Worm (Caenorhabditis elegans) whole organism, early embryonic: ENCODE data around the gene fut-8.

Source experiments
- B0310.2 ChIP-seq: sonication (generic microtip); optimal IDR thresholded peaks from 2 replicates; lab custom pipeline; 2016; ENCODE audit warnings: mild to moderate bottlenecking, missing genetic modification characterization, missing compliant biosample characterization
- F13C5.2 ChIP-seq: sonication (generic microtip); optimal IDR thresholded peaks from 2 replicates; lab custom pipeline; 2017; ENCODE audit warnings: mild to moderate bottlenecking, missing genetic modification characterization, inconsistent platforms, missing compliant biosample characterization
- aly-1 ChIP-seq: sonication (generic microtip); optimal IDR thresholded peaks from 2 replicates; lab custom pipeline; 2016; ENCODE audit warnings: missing genetic modification characterization, missing compliant biosample characterization
- ama-1 ChIP-seq: fragments of 150-350 bp; optimal IDR thresholded peaks from 2 replicates; lab custom pipeline; 2014
- ceh-13 ChIP-seq: fragments of 200-800 bp; sonication (Bioruptor generic); optimal IDR thresholded peaks from 2 replicates; lab custom pipeline; 2018; ENCODE audit warnings: mild to moderate bottlenecking, missing genetic modification characterization, missing compliant biosample characterization
- ceh-36 ChIP-seq: sonication (generic microtip); optimal IDR thresholded peaks from 2 replicates; lab custom pipeline; 2016; ENCODE audit warnings: missing genetic modification characterization, inconsistent platforms, missing compliant biosample characterization
- ets-7 ChIP-seq: sonication (generic microtip); optimal IDR thresholded peaks from 2 replicates; lab custom pipeline; 2016; ENCODE audit warnings: missing genotype, missing genetic modification characterization, missing compliant biosample characterization
- flt-1 ChIP-seq: fragments of 200-800 bp; sonication (Bioruptor generic); IDR thresholded peaks from 2 replicates; pipeline ENCODE4 v1.3.6; 2022; ENCODE audit warnings: missing genetic modification characterization, missing compliant biosample characterization
- hmbx-1 ChIP-seq: sonication (generic microtip); optimal IDR thresholded peaks from 2 replicates; lab custom pipeline; 2016; ENCODE audit warnings: mild to moderate bottlenecking, missing genetic modification characterization, missing compliant biosample characterization
- hnd-1 ChIP-seq: sonication (generic microtip); optimal IDR thresholded peaks from 2 replicates; lab custom pipeline; 2016; ENCODE audit warnings: missing genetic modification characterization, missing compliant biosample characterization
- pes-1 ChIP-seq: fragments of 200-800 bp; sonication (Bioruptor generic); IDR thresholded peaks from 2 replicates; pipeline ENCODE4 v1.3.6; 2022; ENCODE audit warnings: missing genetic modification reagents, missing genetic modification characterization, missing compliant biosample characterization
- scrt-1 ChIP-seq: fragments of 200-800 bp; sonication (Bioruptor generic); IDR thresholded peaks from 2 replicates; pipeline ENCODE4 v1.3.6; 2022; ENCODE audit warnings: missing genetic modification characterization, missing compliant biosample characterization
- sea-1 ChIP-seq: fragments of 200-800 bp; sonication (Bioruptor generic); conservative IDR thresholded peaks from 2 replicates; pipeline ENCODE4 v1.3.6; 2022; ENCODE audit warnings: missing genetic modification characterization, missing compliant biosample characterization
- tbx-11 ChIP-seq: fragments of 200-800 bp; sonication (Bioruptor generic); IDR thresholded peaks from 2 replicates; pipeline ENCODE4 v1.3.6; 2022; ENCODE audit warnings: missing genetic modification characterization, missing compliant biosample characterization
- tbx-37 ChIP-seq: fragments of 200-800 bp; sonication (Bioruptor generic); conservative IDR thresholded peaks from 2 replicates; pipeline ENCODE4 v1.3.6; 2022; ENCODE audit warnings: missing genetic modification reagents, missing genetic modification characterization, missing compliant biosample characterization
- tra-4 ChIP-seq: sonication (generic microtip); optimal IDR thresholded peaks from 2 replicates; lab custom pipeline; 2017; ENCODE audit warnings: missing genetic modification characterization, missing compliant biosample characterization

Gene fut-8

ce11 chrV:5954747-5955146 is 35.5 kb downstream of the fut-8 start, which contains the start of gene M03F8.6:
Gene M03F8.6, minus strand, starts transcription at chrV:5954847.
- TF ChIP-seq ceh-13 (GFP tag; lab: Kevin White, UChicago) = no peak
- TF ChIP-seq ets-7 (tag; lab: Kevin White, UChicago) = no peak
- TF ChIP-seq F13C5.2 (tag; lab: Kevin White, UChicago) = no peak
- TF ChIP-seq tbx-37 (GFP tag; lab: Robert Waterston, UW) = no peak
- no peak for TF ChIP-seq hnd-1 (tag; lab: Kevin White, UChicago)
- no peak for TF ChIP-seq ceh-36 (tag; lab: Kevin White, UChicago)
- no peak for TF ChIP-seq B0310.2 (tag; lab: Kevin White, UChicago)
- TF ChIP-seq tbx-11 = no peak
- TF ChIP-seq pes-1 (GFP tag; lab: Robert Waterston, UW) = no peak
- no peak for TF ChIP-seq flt-1 (GFP tag; lab: Robert Waterston, UW)

- no peak for TF ChIP-seq ceh-36 (tag; lab: Kevin White, UChicago)
- no peak for TF ChIP-seq hnd-1 (tag; lab: Kevin White, UChicago)
- no peak for TF ChIP-seq ama-1 (lab: Kevin White, UChicago)
Observed at ce11 chrV:5953086-5953485, 37.2 kb downstream of the fut-8 start.

ce11 chrV:5951133-5951532 is 39.1 kb downstream of the fut-8 start, which contains the start of gene M03F8.1:
Gene M03F8.1, plus strand, starts transcription at chrV:5951433.
- TF ChIP-seq scrt-1 (GFP tag; lab: Robert Waterston, UW) (no peak), F13C5.2 (tag; lab: Kevin White, UChicago) (no peak), tbx-37 (GFP tag; lab: Robert Waterston, UW) (no peak), pes-1 (GFP tag; lab: Robert Waterston, UW) (no peak), sea-1 (no peak), B0310.2 (tag; lab: Kevin White, UChicago) (no peak), ceh-13 (GFP tag; lab: Kevin White, UChicago) (no peak), aly-1 (tag; lab: Kevin White, UChicago) (no peak), tra-4 (tag; lab: Kevin White, UChicago) (no peak), tbx-11 (no peak), flt-1 (GFP tag; lab: Robert Waterston, UW) (no peak), ceh-36 (tag; lab: Kevin White, UChicago) (no peak), hnd-1 (tag; lab: Kevin White, UChicago) (no peak)

ce11 chrV:5949674-5950149 is 40.6 kb downstream of the fut-8 start:
- no peak for TF ChIP-seq B0310.2 (tag; lab: Kevin White, UChicago)
- TF ChIP-seq pes-1 (GFP tag; lab: Robert Waterston, UW) = no peak
- no peak for TF ChIP-seq tbx-37 (GFP tag; lab: Robert Waterston, UW)
- TF ChIP-seq hnd-1 (tag; lab: Kevin White, UChicago) = no peak
- TF ChIP-seq tra-4 (tag; lab: Kevin White, UChicago) = no peak

ce11 chrV:5943167-5943566 is 47.1 kb downstream of the fut-8 start, which contains the start of gene pst-1:
Gene pst-1, plus strand, starts transcription at chrV:5943467.
- TF ChIP-seq tbx-37 (GFP tag; lab: Robert Waterston, UW) (no peak), hmbx-1 (tag; lab: Kevin White, UChicago) (no peak), flt-1 (GFP tag; lab: Robert Waterston, UW) (no peak), pes-1 (GFP tag; lab: Robert Waterston, UW) (no peak), ceh-36 (tag; lab: Kevin White, UChicago) (no peak), scrt-1 (GFP tag; lab: Robert Waterston, UW) (no peak), hnd-1 (tag; lab: Kevin White, UChicago) (no peak)

- TF ChIP-seq sea-1 (no peak), flt-1 (GFP tag; lab: Robert Waterston, UW) (no peak), ceh-13 (GFP tag; lab: Kevin White, UChicago) (no peak), ceh-36 (tag; lab: Kevin White, UChicago) (no peak), hmbx-1 (tag; lab: Kevin White, UChicago) (no peak), aly-1 (tag; lab: Kevin White, UChicago) (no peak)
Observed at ce11 chrV:5939503-5940072, 50.7 kb downstream of the fut-8 start, which contains the start of gene syf-3. Gene syf-3, plus strand, starts transcription at chrV:5940022.
